Fruit fly (Drosophila melanogaster): ENCODE results near the gene Rga.

Rga gene

DNA sequence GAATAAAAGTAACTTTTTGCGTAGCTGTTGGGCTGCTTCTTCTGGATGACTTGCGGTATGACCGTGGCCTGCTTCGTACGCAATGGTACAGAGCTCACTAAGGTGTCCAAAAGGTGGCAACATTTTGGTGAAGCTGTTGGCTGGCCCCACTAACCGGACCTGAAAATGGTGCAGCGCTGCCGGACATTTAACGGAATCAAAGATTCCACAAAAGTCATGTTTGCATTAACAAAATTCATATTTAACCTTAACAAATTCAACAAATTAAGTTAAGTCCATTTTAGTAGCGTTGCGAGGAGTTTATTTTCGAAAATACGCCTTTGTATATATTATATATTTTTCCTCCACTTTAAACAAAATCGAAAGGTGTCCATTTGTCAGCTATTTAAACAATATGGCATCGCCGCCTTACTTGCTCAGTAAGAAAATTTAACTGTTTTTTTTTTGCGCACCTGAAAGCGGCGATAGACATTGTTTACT is 11.8 kb downstream of the Rga start, which contains the start of the genes kra and SecS (continued):
- TF ChIP-seq al (GFP tag; IDR thresholded peaks at IDR 0.05) (no peak), Lpt (GFP tag; optimal IDR thresholded peaks at IDR 0.05) (no peak), Deaf1 (tag; optimal IDR thresholded peaks at IDR 0.05) (no peak), crp (GFP tag; optimal IDR thresholded peaks at IDR 0.05) (peak in 1 of 2 experiments; percentile 17), Mad (GFP tag; optimal IDR thresholded peaks at IDR 0.05) (peak; percentile 71), chm (GFP tag; IDR thresholded peaks at IDR 0.05) (no peak), Side (GFP tag; optimal IDR thresholded peaks at IDR 0.05) (peak; percentile 47), ase (GFP tag; IDR thresholded peaks at IDR 0.05) (no peak), zfh2 (GFP tag; optimal IDR thresholded peaks at IDR 0.05) (peak; percentile 46), CG2202 (tag; optimal IDR thresholded peaks at IDR 0.05) (no peak), az2 (GFP tag; optimal IDR thresholded peaks at IDR 0.05) (peak; percentile 66), B-H2 (GFP tag; optimal IDR thresholded peaks at IDR 0.05) (peak; percentile 58), dimm (GFP tag; IDR thresholded peaks at IDR 0.05) (no peak), CG14860 (GFP tag; IDR thresholded peaks at IDR 0.05; ENCODE audit: partially characterized antibody) (no peak), CG11504 (tag; optimal IDR thresholded peaks at IDR 0.05) (no peak), CG18599 (GFP tag; optimal IDR thresholded peaks at IDR 0.05) (peak; percentile 72), CG14965 (GFP tag; optimal IDR thresholded peaks at IDR 0.05; ENCODE audit: borderline replicate concordance) (no peak), CG4360 (GFP tag; IDR thresholded peaks at IDR 0.05) (no peak), BEAF-32 (GFP tag; optimal IDR thresholded peaks at IDR 0.05) (peak; percentile 59), CG34422 (GFP tag; IDR thresholded peaks at IDR 0.05) (no peak), Hsf (GFP tag; optimal IDR thresholded peaks at IDR 0.05) (peak; percentile 52), Hr51 (GFP tag; optimal IDR thresholded peaks at IDR 0.05) (peak; percentile 72 to 77), D19A (tag; optimal IDR thresholded peaks at IDR 0.05) (peak; percentile 30), rib (GFP tag; IDR thresholded peaks at IDR 0.05) (no peak), CG33557 (GFP tag; optimal IDR thresholded peaks at IDR 0.05) (peak; percentile 42), p53 (GFP tag; optimal IDR thresholded peaks at IDR 0.05) (no peak), cg (GFP tag; optimal IDR thresholded peaks at IDR 0.05) (no peak), CG6175 (GFP tag; IDR thresholded peaks at IDR 0.05) (no peak), E2f1 (GFP tag; IDR thresholded peaks at IDR 0.05) (no peak), ap (GFP tag; IDR thresholded peaks at IDR 0.05) (no peak), tna (GFP tag; IDR thresholded peaks at IDR 0.05; ENCODE audit: partially characterized antibody) (no peak), ind (GFP tag; optimal IDR thresholded peaks at IDR 0.05) (peak; percentile 65), sqz (GFP tag; optimal IDR thresholded peaks at IDR 0.05) (no peak), CG3995 (GFP tag; optimal IDR thresholded peaks at IDR 0.05) (peak; percentile 43), CG1832 (GFP tag; optimal IDR thresholded peaks at IDR 0.05) (no peak), CG9215 (GFP tag; IDR thresholded peaks at IDR 0.05) (no peak), Bdp1 (GFP tag; optimal IDR thresholded peaks at IDR 0.05) (peak; percentile 18), nerfin-2 (GFP tag; IDR thresholded peaks at IDR 0.05; ENCODE audit: partially characterized antibody) (no peak), tap (tag; optimal IDR thresholded peaks at IDR 0.05) (no peak), Taf1 (GFP tag; IDR thresholded peaks at IDR 0.05) (no peak), ab (GFP tag; optimal IDR thresholded peaks at IDR 0.05) (no peak), mirr (GFP tag; optimal IDR thresholded peaks at IDR 0.05) (peak; percentile 9), ERR (GFP tag; optimal IDR thresholded peaks at IDR 0.05) (no peak), pan (optimal IDR thresholded peaks at IDR 0.05) (no peak), pan (GFP tag; optimal IDR thresholded peaks at IDR 0.05 in 1 of 2, IDR thresholded peaks at IDR 0.05 in 1 of 2) (no peak), CG1602 (GFP tag; optimal IDR thresholded peaks at IDR 0.05) (peak; percentile 53), CG15269 (tag; optimal IDR thresholded peaks at IDR 0.05) (peak; percentile 54), CG18619 (GFP tag; optimal IDR thresholded peaks at IDR 0.05) (peak; percentile 51), gsb-n (tag; optimal IDR thresholded peaks at IDR 0.05) (no peak), CG8089 (GFP tag; optimal IDR thresholded peaks at IDR 0.05) (no peak), inv (GFP tag; IDR thresholded peaks at IDR 0.05; ENCODE audit: partially characterized antibody) (no peak)

Measured in whole organism, embryonic.